Fruit fly (Drosophila melanogaster): ENCODE measurements around the gene CG9592.

Gene CG9592

dm6 chr3L:14562672-14563071 is 45.0 kb downstream of the CG9592 start (continued):
- TF ChIP-seq CG7963 (GFP tag; IDR thresholded peaks at IDR 0.05; ENCODE audit: partially characterized antibody) = no peak
- TF ChIP-seq CG9797 (GFP tag; optimal IDR thresholded peaks at IDR 0.05) = no peak
- TF ChIP-seq pita (GFP tag; optimal IDR thresholded peaks at IDR 0.05) = peak; percentile 77
- TF ChIP-seq CG4854 (GFP tag; optimal IDR thresholded peaks at IDR 0.05) = no peak
- TF ChIP-seq CG8765 (GFP tag; IDR thresholded peaks at IDR 0.05) = no peak
- TF ChIP-seq CG32532 (GFP tag; IDR thresholded peaks at IDR 0.05) = peak; percentile 57; the same call in 1 of the 2 replicates
- TF ChIP-seq crol (GFP tag; IDR thresholded peaks at IDR 0.05) = no peak
- TF ChIP-seq Lim3 (GFP tag; IDR thresholded peaks at IDR 0.05) = no peak
- no peak for TF ChIP-seq Scr (GFP tag; IDR thresholded peaks at IDR 0.05; ENCODE audit: partially characterized antibody)
- peak; percentile 92 for TF ChIP-seq scrt (GFP tag; optimal IDR thresholded peaks at IDR 0.05)
- TF ChIP-seq E2f2 (GFP tag; IDR thresholded peaks at IDR 0.05) = 0 out of 2 replicates have a peak, but pooled peaks have one; percentile 25
- no peak for TF ChIP-seq mld (GFP tag; IDR thresholded peaks at IDR 0.05; ENCODE audit: partially characterized antibody)
- no peak for TF ChIP-seq CG10321 (GFP tag; IDR thresholded peaks at IDR 0.05)
- TF ChIP-seq CG13894 (tag; optimal IDR thresholded peaks at IDR 0.05) = no peak
- no peak for TF ChIP-seq Sox102F (GFP tag; optimal IDR thresholded peaks at IDR 0.05)
- no peak for TF ChIP-seq Deaf1 (tag; optimal IDR thresholded peaks at IDR 0.05)
- TF ChIP-seq danr (GFP tag; IDR thresholded peaks at IDR 0.05) = no peak
- peak; percentile 8 for TF ChIP-seq pzg (GFP tag; optimal IDR thresholded peaks at IDR 0.05)
- peak; percentile 32 for TF ChIP-seq HmgZ (tag; optimal IDR thresholded peaks at IDR 0.05)
- TF ChIP-seq CG1603 (tag; optimal IDR thresholded peaks at IDR 0.05) = peak; percentile 35
- peak; percentile 30 for TF ChIP-seq CG17829 (tag; optimal IDR thresholded peaks at IDR 0.05)
- peak; percentile 74 for TF ChIP-seq stwl (tag; optimal IDR thresholded peaks at IDR 0.05)
- no peak for TF ChIP-seq CG10274 (GFP tag; optimal IDR thresholded peaks at IDR 0.05)
- no peak for TF ChIP-seq MBD-R2 (GFP tag; IDR thresholded peaks at IDR 0.05)
- no peak for TF ChIP-seq CG18764 (GFP tag; optimal IDR thresholded peaks at IDR 0.05)
- TF ChIP-seq pb (GFP tag; optimal IDR thresholded peaks at IDR 0.05) = no peak
- peak; percentile 8 for TF ChIP-seq ftz-f1 (GFP tag; optimal IDR thresholded peaks at IDR 0.05)
- no peak for TF ChIP-seq toy (GFP tag; IDR thresholded peaks at IDR 0.05)
- peak; percentile 16; the same call in 1 of the 2 replicates for TF ChIP-seq Bgb (GFP tag; IDR thresholded peaks at IDR 0.05; ENCODE audit: partially characterized antibody)
- peak; percentile 68 for TF ChIP-seq sqz (GFP tag; optimal IDR thresholded peaks at IDR 0.05)
- TF ChIP-seq gsb-n (tag; optimal IDR thresholded peaks at IDR 0.05) = peak; percentile 33
- TF ChIP-seq Dip2 (GFP tag; IDR thresholded peaks at IDR 0.05) = no peak
- TF ChIP-seq Rfx (GFP tag; IDR thresholded peaks at IDR 0.05) = peak; percentile 51; the same call in 1 of the 2 replicates
- no peak for TF ChIP-seq kay (GFP tag; optimal IDR thresholded peaks at IDR 0.05)
- TF ChIP-seq CG11560 (tag; IDR thresholded peaks at IDR 0.05) = no peak
- peak; percentile 10; the same call in 1 of the 2 replicates for TF ChIP-seq CG13287 (GFP tag; IDR thresholded peaks at IDR 0.05; ENCODE audit: partially characterized antibody)
- peak; percentile 24 for TF ChIP-seq CG11504 (tag; optimal IDR thresholded peaks at IDR 0.05)
- TF ChIP-seq CHES-1-like (GFP tag; optimal IDR thresholded peaks at IDR 0.05) = no peak
- no peak for TF ChIP-seq CG18619 (GFP tag; optimal IDR thresholded peaks at IDR 0.05)
- no peak for TF ChIP-seq ewg (GFP tag; optimal IDR thresholded peaks at IDR 0.05)
- no peak for TF ChIP-seq CG10147 (GFP tag; optimal IDR thresholded peaks at IDR 0.05)
- no peak for TF ChIP-seq H15 (GFP tag; IDR thresholded peaks at IDR 0.05)
- TF ChIP-seq Awh (GFP tag; IDR thresholded peaks at IDR 0.05) = no peak
- no peak for TF ChIP-seq dmrt11E (tag; optimal IDR thresholded peaks at IDR 0.05)
- TF ChIP-seq CTCF (GFP tag; optimal IDR thresholded peaks at IDR 0.05) = peak; percentile 96
- no peak for TF ChIP-seq CG7987 (GFP tag; optimal IDR thresholded peaks at IDR 0.05)
- TF ChIP-seq CG16863 (GFP tag; optimal IDR thresholded peaks at IDR 0.05) = no peak
- TF ChIP-seq CG10654 (GFP tag; optimal IDR thresholded peaks at IDR 0.05) = no peak
- no peak for TF ChIP-seq Trl (optimal IDR thresholded peaks at IDR 0.05)
- TF ChIP-seq Trl (GFP tag; optimal IDR thresholded peaks at IDR 0.05) = no peak
- no peak for TF ChIP-seq ara (GFP tag; IDR thresholded peaks at IDR 0.05)
- no peak for TF ChIP-seq Myb (GFP tag; optimal IDR thresholded peaks at IDR 0.05)

Data from whole organism, embryonic.